Worm (Caenorhabditis elegans) whole organism, midembryonic: ENCODE data around the gene nhr-155.

Experiments
- T22C8.4 ChIP-seq: fragments of 200-800 bp; sonication (Bioruptor generic); IDR thresholded peaks from 2 replicates; pipeline ENCODE4 v1.3.6; 2022; ENCODE audit warnings: missing genetic modification characterization, missing compliant biosample characterization
- cog-1 ChIP-seq: sonication (generic microtip); optimal IDR thresholded peaks from 2 replicates; lab custom pipeline; 2016; ENCODE audit warnings: missing genetic modification characterization, missing compliant biosample characterization
- flt-1 ChIP-seq: fragments of 200-800 bp; sonication (Bioruptor generic); IDR thresholded peaks from 2 replicates; pipeline ENCODE4 v1.3.6; 2022; ENCODE audit warnings: missing genetic modification characterization, missing compliant biosample characterization
- klf-2 ChIP-seq: fragments of 200-800 bp; sonication (Bioruptor generic); conservative IDR thresholded peaks from 2 replicates; pipeline ENCODE4 v1.3.6; 2022; ENCODE audit warnings: missing genetic modification reagents, missing genetic modification characterization, missing compliant biosample characterization
- med-1 ChIP-seq: sonication (generic microtip); optimal IDR thresholded peaks from 2 replicates; lab custom pipeline; 2017; ENCODE audit warnings: missing genetic modification characterization, mild to moderate bottlenecking, missing compliant biosample characterization, antibody characterized with exemption, missing genetic modification reagents; ENCODE audit not compliant: insufficient read depth
- ref-1 ChIP-seq: fragments of 200-800 bp; sonication (Bioruptor generic); conservative IDR thresholded peaks from 2 replicates; pipeline ENCODE4 v1.3.6; 2022; ENCODE audit warnings: missing genetic modification reagents, missing genetic modification characterization, missing compliant biosample characterization
- tab-1 ChIP-seq: fragments of 200-800 bp; sonication (Bioruptor generic); IDR thresholded peaks from 2 replicates; pipeline ENCODE4 v1.3.6; 2022; ENCODE audit warnings: missing genetic modification characterization, missing compliant biosample characterization
- ztf-23 ChIP-seq: fragments of 200-800 bp; sonication (Bioruptor generic); IDR thresholded peaks from 2 replicates; pipeline ENCODE4 v1.3.6; 2022; ENCODE audit warnings: missing genetic modification reagents, missing genetic modification characterization, missing compliant biosample characterization
- ztf-29 ChIP-seq: fragments of 200-800 bp; sonication (Bioruptor generic); IDR thresholded peaks from 2 replicates; pipeline ENCODE4 v1.3.6; 2022; ENCODE audit warnings: missing genetic modification reagents, missing genetic modification characterization, missing compliant biosample characterization

The nhr-155 gene

ce11 chrV:519445-519844 lies 19.8 kb upstream of the nhr-155 start, which contains the start of gene nhr-210:
TSS of gene nhr-210 (minus strand) at chrV:519545.
- TF ChIP-seq ztf-29 (GFP tag; lab: Robert Waterston, UW), result no peak
- no peak for TF ChIP-seq med-1 (GFP tag; lab: Kevin White, UChicago)
- TF ChIP-seq T22C8.4, result no peak
- TF ChIP-seq ref-1 (GFP tag; lab: Robert Waterston, UW), result no peak
- no peak for TF ChIP-seq cog-1 (tag; lab: Kevin White, UChicago)
- no peak for TF ChIP-seq ztf-23 (GFP tag; lab: Robert Waterston, UW)
- TF ChIP-seq tab-1 (GFP tag; lab: Robert Waterston, UW), result no peak
- TF ChIP-seq klf-2, result no peak
- TF ChIP-seq flt-1 (GFP tag; lab: Robert Waterston, UW), result no peak

ce11 chrV:521517-521916 lies 17.7 kb upstream of the nhr-155 start, which contains the start of gene srw-107:
TSS of gene srw-107 (minus strand) at chrV:521617.
- TF ChIP-seq ref-1 (GFP tag; lab: Robert Waterston, UW), result no peak
- TF ChIP-seq cog-1 (tag; lab: Kevin White, UChicago), result no peak
- TF ChIP-seq ztf-23 (GFP tag; lab: Robert Waterston, UW), result no peak
- TF ChIP-seq med-1 (GFP tag; lab: Kevin White, UChicago), result no peak
- TF ChIP-seq klf-2, result no peak
- no peak for TF ChIP-seq tab-1 (GFP tag; lab: Robert Waterston, UW)
- TF ChIP-seq flt-1 (GFP tag; lab: Robert Waterston, UW), result no peak
- TF ChIP-seq ztf-29 (GFP tag; lab: Robert Waterston, UW), result no peak
- no peak for TF ChIP-seq T22C8.4

ce11 chrV:524058-524457 lies 15.2 kb upstream of the nhr-155 start, which contains the start of gene lipl-3:
TSS of gene lipl-3 (minus strand) at chrV:524218.
- TF ChIP-seq ztf-29 (GFP tag; lab: Robert Waterston, UW) (no peak), ref-1 (GFP tag; lab: Robert Waterston, UW) (no peak), med-1 (GFP tag; lab: Kevin White, UChicago) (no peak), flt-1 (GFP tag; lab: Robert Waterston, UW) (no peak), tab-1 (GFP tag; lab: Robert Waterston, UW) (no peak), ztf-23 (GFP tag; lab: Robert Waterston, UW) (no peak), klf-2 (no peak), T22C8.4 (no peak), cog-1 (tag; lab: Kevin White, UChicago) (no peak)

- TF ChIP-seq tab-1 (GFP tag; lab: Robert Waterston, UW) (no peak), med-1 (GFP tag; lab: Kevin White, UChicago) (no peak), ztf-23 (GFP tag; lab: Robert Waterston, UW) (no peak), klf-2 (no peak)
Observed at ce11 chrV:525040-525439, 14.2 kb upstream of the nhr-155 start, which contains the start of gene R11G11.16. TSS of gene R11G11.16 (minus strand) at chrV:525140.

- TF ChIP-seq ztf-29 (GFP tag; lab: Robert Waterston, UW) (no peak), tab-1 (GFP tag; lab: Robert Waterston, UW) (no peak), T22C8.4 (no peak), cog-1 (tag; lab: Kevin White, UChicago) (no peak), ztf-23 (GFP tag; lab: Robert Waterston, UW) (no peak), med-1 (GFP tag; lab: Kevin White, UChicago) (no peak), klf-2 (no peak), ref-1 (GFP tag; lab: Robert Waterston, UW) (no peak), flt-1 (GFP tag; lab: Robert Waterston, UW) (no peak)
Observed at ce11 chrV:527602-528001, 11.7 kb upstream of the nhr-155 start, which contains the start of gene srw-108. TSS of gene srw-108 (plus strand) at chrV:527902.

ce11 chrV:532046-532445 lies 7.2 kb upstream of the nhr-155 start, which contains the start of gene nhr-58:
TSS of gene nhr-58 (plus strand) at chrV:532259.
- TF ChIP-seq cog-1 (tag; lab: Kevin White, UChicago), result peak; percentile 47
- 0 out of 2 replicates have a peak, but pooled peaks have one; percentile 10 for TF ChIP-seq ztf-29 (GFP tag; lab: Robert Waterston, UW)
- no peak for TF ChIP-seq flt-1 (GFP tag; lab: Robert Waterston, UW)
- no peak for TF ChIP-seq klf-2

- no peak for TF ChIP-seq klf-2
- TF ChIP-seq ztf-23 (GFP tag; lab: Robert Waterston, UW), result no peak
- no peak for TF ChIP-seq med-1 (GFP tag; lab: Kevin White, UChicago)
- TF ChIP-seq tab-1 (GFP tag; lab: Robert Waterston, UW), result no peak
- TF ChIP-seq flt-1 (GFP tag; lab: Robert Waterston, UW), result no peak
- TF ChIP-seq T22C8.4, result no peak
- no peak for TF ChIP-seq ref-1 (GFP tag; lab: Robert Waterston, UW)
- no peak for TF ChIP-seq ztf-29 (GFP tag; lab: Robert Waterston, UW)
Observed at ce11 chrV:534176-534575, 5.1 kb upstream of the nhr-155 start, which contains the start of gene nhr-132. TSS of gene nhr-132 (plus strand) at chrV:534446.

ce11 chrV:536571-536970 lies 2.7 kb upstream of the nhr-155 start, which contains the start of gene C14C6.5:
TSS of gene C14C6.5 (plus strand) at chrV:536628.
- TF ChIP-seq ref-1 (GFP tag; lab: Robert Waterston, UW), result no peak
- TF ChIP-seq flt-1 (GFP tag; lab: Robert Waterston, UW), result no peak
- TF ChIP-seq med-1 (GFP tag; lab: Kevin White, UChicago), result no peak
- TF ChIP-seq cog-1 (tag; lab: Kevin White, UChicago), result no peak
- no peak for TF ChIP-seq ztf-23 (GFP tag; lab: Robert Waterston, UW)
- no peak for TF ChIP-seq T22C8.4
- TF ChIP-seq ztf-29 (GFP tag; lab: Robert Waterston, UW), result no peak
- TF ChIP-seq tab-1 (GFP tag; lab: Robert Waterston, UW), result no peak
- no peak for TF ChIP-seq klf-2

- TF ChIP-seq klf-2, result no peak
Observed at ce11 chrV:541470-541869, 2.2 kb downstream of the nhr-155 start.

ce11 chrV:543169-543568 lies 3.9 kb downstream of the nhr-155 start, which contains the start of gene C14C6.3:
TSS of gene C14C6.3 (plus strand) at chrV:543469.
- TF ChIP-seq ref-1 (GFP tag; lab: Robert Waterston, UW) (no peak), tab-1 (GFP tag; lab: Robert Waterston, UW) (no peak), ztf-23 (GFP tag; lab: Robert Waterston, UW) (no peak), med-1 (GFP tag; lab: Kevin White, UChicago) (no peak), klf-2 (no peak), ztf-29 (GFP tag; lab: Robert Waterston, UW) (no peak), T22C8.4 (no peak), cog-1 (tag; lab: Kevin White, UChicago) (no peak)
